Worm (Caenorhabditis elegans) whole organism, early embryonic: Measurements from ENCODE around the gene Y32F6B.9.

Experiments used
- B0310.2 ChIP-seq: sonication (generic microtip); optimal IDR thresholded peaks from 2 replicates; lab custom pipeline; 2016; ENCODE audit warnings: mild to moderate bottlenecking, missing genetic modification characterization, missing compliant biosample characterization
- ama-1 ChIP-seq: fragments of 150-350 bp; optimal IDR thresholded peaks from 2 replicates; lab custom pipeline; 2014
- ceh-13 ChIP-seq: fragments of 200-800 bp; sonication (Bioruptor generic); optimal IDR thresholded peaks from 2 replicates; lab custom pipeline; 2018; ENCODE audit warnings: mild to moderate bottlenecking, missing genetic modification characterization, missing compliant biosample characterization
- ceh-36 ChIP-seq: sonication (generic microtip); optimal IDR thresholded peaks from 2 replicates; lab custom pipeline; 2016; ENCODE audit warnings: missing genetic modification characterization, inconsistent platforms, missing compliant biosample characterization
- ets-7 ChIP-seq: sonication (generic microtip); optimal IDR thresholded peaks from 2 replicates; lab custom pipeline; 2016; ENCODE audit warnings: missing genotype, missing genetic modification characterization, missing compliant biosample characterization
- flt-1 ChIP-seq: fragments of 200-800 bp; sonication (Bioruptor generic); IDR thresholded peaks from 2 replicates; pipeline ENCODE4 v1.3.6; 2022; ENCODE audit warnings: missing genetic modification characterization, missing compliant biosample characterization
- hmbx-1 ChIP-seq: sonication (generic microtip); optimal IDR thresholded peaks from 2 replicates; lab custom pipeline; 2016; ENCODE audit warnings: mild to moderate bottlenecking, missing genetic modification characterization, missing compliant biosample characterization
- hmg-4 ChIP-seq: fragments of 200-800 bp; sonication (Bioruptor generic); optimal IDR thresholded peaks from 2 replicates; lab custom pipeline; 2018; ENCODE audit warnings: mild to moderate bottlenecking, missing genetic modification characterization, missing compliant biosample characterization
- hnd-1 ChIP-seq: sonication (generic microtip); optimal IDR thresholded peaks from 2 replicates; lab custom pipeline; 2016; ENCODE audit warnings: missing genetic modification characterization, missing compliant biosample characterization
- pes-1 ChIP-seq: fragments of 200-800 bp; sonication (Bioruptor generic); IDR thresholded peaks from 2 replicates; pipeline ENCODE4 v1.3.6; 2022; ENCODE audit warnings: missing genetic modification reagents, missing genetic modification characterization, missing compliant biosample characterization
- tbx-11 ChIP-seq: fragments of 200-800 bp; sonication (Bioruptor generic); IDR thresholded peaks from 2 replicates; pipeline ENCODE4 v1.3.6; 2022; ENCODE audit warnings: missing genetic modification characterization, missing compliant biosample characterization
- tbx-37 ChIP-seq: fragments of 200-800 bp; sonication (Bioruptor generic); conservative IDR thresholded peaks from 2 replicates; pipeline ENCODE4 v1.3.6; 2022; ENCODE audit warnings: missing genetic modification reagents, missing genetic modification characterization, missing compliant biosample characterization
- tra-4 ChIP-seq: sonication (generic microtip); optimal IDR thresholded peaks from 2 replicates; lab custom pipeline; 2017; ENCODE audit warnings: missing genetic modification characterization, missing compliant biosample characterization

ce11 chrV:10496733-10497132 is 18.2 kb downstream of the Y32F6B.9 start, which contains the start of gene C35A5.4:
- TF ChIP-seq tbx-11, result no peak
- TF ChIP-seq ama-1 (lab: Kevin White, UChicago), result no peak
- TF ChIP-seq ceh-13, result no peak
- no peak for TF ChIP-seq tbx-37 (GFP tag; lab: Robert Waterston, UW)
- TF ChIP-seq flt-1 (GFP tag; lab: Robert Waterston, UW), result no peak
- no peak for TF ChIP-seq hnd-1 (tag; lab: Kevin White, UChicago)
- no peak for TF ChIP-seq hmg-4
- no peak for TF ChIP-seq B0310.2 (tag; lab: Kevin White, UChicago)
- no peak for TF ChIP-seq pes-1 (GFP tag; lab: Robert Waterston, UW)
- TF ChIP-seq hmbx-1 (tag; lab: Kevin White, UChicago), result no peak
- no peak for TF ChIP-seq ceh-36 (tag; lab: Kevin White, UChicago)
- TF ChIP-seq tra-4 (tag; lab: Kevin White, UChicago), result no peak
- TF ChIP-seq ets-7 (tag; lab: Kevin White, UChicago), result no peak
